Fruit fly (Drosophila melanogaster): ENCODE data around the gene Sema1a.

Gene Sema1a

dm6 chr2L:8708399-8709077 is 166.6 kb downstream of the Sema1a start (continued):
- TF ChIP-seq CG8281 (tag; optimal IDR thresholded peaks at IDR 0.05) = peak; percentile 84

dm6 chr2L:8709078-8709399 is 167.1 kb downstream of the Sema1a start:
- TF ChIP-seq sd (tag; optimal IDR thresholded peaks at IDR 0.05) (peak; percentile 32), Trl (optimal IDR thresholded peaks at IDR 0.05) (peak; percentile 77 to 94), Trl (GFP tag; optimal IDR thresholded peaks at IDR 0.05) (no peak), CG10565 (GFP tag; optimal IDR thresholded peaks at IDR 0.05) (no peak), z (GFP tag; IDR thresholded peaks at IDR 0.05) (peak; percentile 57; the same call in 1 of the 3 replicates), nom (GFP tag; optimal IDR thresholded peaks at IDR 0.05) (peak; percentile 38), sug (tag; optimal IDR thresholded peaks at IDR 0.05) (no peak), Pdp1 (GFP tag; optimal IDR thresholded peaks at IDR 0.05) (peak in 1 of 2 experiments; percentile 87), CG10543 (GFP tag; optimal IDR thresholded peaks at IDR 0.05) (peak; percentile 38)

dm6 chr2L:8709413-8709812 is 167.5 kb downstream of the Sema1a start, which contains the start of gene Hnf4:
Gene Hnf4, minus strand, starts transcription at chr2L:8709611.
- no peak for TF ChIP-seq HLH54F (GFP tag; optimal IDR thresholded peaks at IDR 0.05)
- no peak for TF ChIP-seq zen2 (GFP tag; IDR thresholded peaks at IDR 0.05; ENCODE audit: partially characterized antibody)
- no peak for TF ChIP-seq ase (GFP tag; IDR thresholded peaks at IDR 0.05)
- TF ChIP-seq CG8359 (GFP tag; optimal IDR thresholded peaks at IDR 0.05; ENCODE audit: borderline replicate concordance) = no peak
- TF ChIP-seq CG12071 (GFP tag; optimal IDR thresholded peaks at IDR 0.05) = no peak
- peak; percentile 18 for TF ChIP-seq Hmr (GFP tag; optimal IDR thresholded peaks at IDR 0.05)
- peak; percentile 79 for TF ChIP-seq Myb (GFP tag; optimal IDR thresholded peaks at IDR 0.05)
- TF ChIP-seq maf-S (GFP tag; optimal IDR thresholded peaks at IDR 0.05) = no peak
- no peak for TF ChIP-seq bcd (GFP tag; optimal IDR thresholded peaks at IDR 0.05)
- TF ChIP-seq CG1529 (GFP tag; optimal IDR thresholded peaks at IDR 0.05) = no peak
- TF ChIP-seq zen (tag; optimal IDR thresholded peaks at IDR 0.05) = no peak
- TF ChIP-seq CG14014 (GFP tag; IDR thresholded peaks at IDR 0.05) = no peak
- TF ChIP-seq Aef1 (GFP tag; IDR thresholded peaks at IDR 0.05) = no peak
- TF ChIP-seq CG13287 (GFP tag; IDR thresholded peaks at IDR 0.05; ENCODE audit: partially characterized antibody) = peak; percentile 34; the same call in 1 of the 2 replicates
- TF ChIP-seq CG17829 (tag; optimal IDR thresholded peaks at IDR 0.05) = no peak
- no peak for TF ChIP-seq CG17328 (GFP tag; IDR thresholded peaks at IDR 0.05)
- peak; percentile 39 for TF ChIP-seq Lhr (GFP tag; optimal IDR thresholded peaks at IDR 0.05)
- TF ChIP-seq E2f2 (GFP tag; IDR thresholded peaks at IDR 0.05) = peak; percentile 95
- no peak for TF ChIP-seq tin (GFP tag; optimal IDR thresholded peaks at IDR 0.05)
- peak; percentile 19 for TF ChIP-seq stwl (tag; optimal IDR thresholded peaks at IDR 0.05)
- no peak for TF ChIP-seq ATbp (GFP tag; optimal IDR thresholded peaks at IDR 0.05)
- peak; percentile 20 for TF ChIP-seq CTCF (GFP tag; optimal IDR thresholded peaks at IDR 0.05)
- TF ChIP-seq Ada2b (GFP tag; IDR thresholded peaks at IDR 0.05) = no peak
- no peak for TF ChIP-seq tup (GFP tag; optimal IDR thresholded peaks at IDR 0.05)
- no peak for TF ChIP-seq ro (GFP tag; IDR thresholded peaks at IDR 0.05)
- no peak for TF ChIP-seq mld (GFP tag; IDR thresholded peaks at IDR 0.05; ENCODE audit: partially characterized antibody)
- TF ChIP-seq Med (GFP tag) = peak; percentile 63
- TF ChIP-seq Sry-β (GFP tag; optimal IDR thresholded peaks at IDR 0.05) = no peak
- TF ChIP-seq CG31365 (tag; optimal IDR thresholded peaks at IDR 0.05) = no peak
- TF ChIP-seq Elba2 (GFP tag; optimal IDR thresholded peaks at IDR 0.05) = no peak
- no peak for TF ChIP-seq toy (GFP tag; IDR thresholded peaks at IDR 0.05)
- TF ChIP-seq pnt (GFP tag; optimal IDR thresholded peaks at IDR 0.05) = no peak
- TF ChIP-seq CG34376 (GFP tag; optimal IDR thresholded peaks at IDR 0.05) = peak; percentile 33
- no peak for TF ChIP-seq Six4 (GFP tag; optimal IDR thresholded peaks at IDR 0.05)
- TF ChIP-seq Dbx (GFP tag; IDR thresholded peaks at IDR 0.05) = no peak
- no peak for TF ChIP-seq Oli (tag; optimal IDR thresholded peaks at IDR 0.05)
- TF ChIP-seq CG10147 (GFP tag; optimal IDR thresholded peaks at IDR 0.05) = no peak
- TF ChIP-seq Xbp1 (GFP tag; optimal IDR thresholded peaks at IDR 0.05) = no peak

Data from whole organism, embryonic.